Worm (Caenorhabditis elegans) whole organism, L2 larva: Measurements from ENCODE around the gene gcy-9.

ENCODE experiments used
- F13H6.1 ChIP-seq: sonication (generic microtip); optimal IDR thresholded peaks from 2 replicates; lab custom pipeline; 2016; ENCODE audit warnings: missing genetic modification characterization, missing compliant biosample characterization
- R02D3.7 ChIP-seq: fragments of 150-350 bp; optimal IDR thresholded peaks from 2 replicates; lab custom pipeline; 2014; ENCODE audit warnings: missing biosample characterization, missing genetic modification characterization
- Y55F3AM.14 ChIP-seq: fragments of 200-800 bp; sonication (Bioruptor generic); optimal IDR thresholded peaks from 2 replicates; lab custom pipeline; 2018; ENCODE audit warnings: mild to moderate bottlenecking, missing genetic modification characterization, missing compliant biosample characterization
- ZK546.5 ChIP-seq: sonication (generic microtip); optimal IDR thresholded peaks from 2 replicates; lab custom pipeline; 2017; ENCODE audit warnings: missing biosample characterization, missing genetic modification characterization
- alr-1 ChIP-seq: fragments of 150-350 bp; optimal IDR thresholded peaks from 2 replicates; lab custom pipeline; 2014; ENCODE audit warnings: missing biosample characterization, missing genetic modification characterization
- aly-2 ChIP-seq: fragments of 150-350 bp; optimal IDR thresholded peaks from 2 replicates; lab custom pipeline; 2014; ENCODE audit warnings: missing biosample characterization, missing genetic modification characterization
- blmp-1 ChIP-seq: sonication (generic microtip); optimal IDR thresholded peaks from 2 replicates; lab custom pipeline; 2017; ENCODE audit warnings: missing genetic modification characterization, mild to moderate bottlenecking, missing compliant biosample characterization, antibody characterized with exemption, moderate library complexity; ENCODE audit not compliant: insufficient read depth
- ceh-16 ChIP-seq: fragments of 150-350 bp; optimal IDR thresholded peaks from 2 replicates; lab custom pipeline; 2014; ENCODE audit warnings: missing biosample characterization, missing genetic modification characterization
- crh-2 ChIP-seq: sonication (generic microtip); optimal IDR thresholded peaks from 2 replicates; lab custom pipeline; 2017; ENCODE audit warnings: missing biosample characterization, missing genetic modification characterization
- dmd-4 ChIP-seq: sonication (generic microtip); optimal IDR thresholded peaks from 2 replicates; lab custom pipeline; 2017; ENCODE audit warnings: missing biosample characterization, missing genetic modification characterization
- egl-27 ChIP-seq: sonication (generic microtip); optimal IDR thresholded peaks from 3 replicates; lab custom pipeline; 2017; ENCODE audit warnings: missing biosample characterization, missing genetic modification reagents, missing genetic modification characterization
- elt-1 ChIP-seq: fragments of 150-350 bp; optimal IDR thresholded peaks from 2 replicates; lab custom pipeline; 2014; ENCODE audit warnings: missing biosample characterization, missing genetic modification characterization
- elt-3 ChIP-seq: sonication (generic microtip); optimal IDR thresholded peaks from 2 replicates; lab custom pipeline; 2017; ENCODE audit warnings: missing biosample characterization, missing genetic modification characterization
- fos-1 ChIP-seq: fragments of 150-350 bp; optimal IDR thresholded peaks from 2 replicates; lab custom pipeline; 2014; ENCODE audit warnings: missing biosample characterization, missing genetic modification characterization
- lin-11 ChIP-seq: fragments of 150-350 bp; sonication (generic microtip); optimal IDR thresholded peaks from 2 replicates; lab custom pipeline; 2014; ENCODE audit warnings: missing biosample characterization, missing genetic modification characterization, inconsistent platforms, mixed read lengths
- lin-13 ChIP-seq: fragments of 150-350 bp; optimal IDR thresholded peaks from 2 replicates; lab custom pipeline; 2014; ENCODE audit warnings: missing biosample characterization, missing genetic modification reagents, missing genetic modification characterization
- lin-39 ChIP-seq: fragments of 150-350 bp; optimal IDR thresholded peaks from 2 replicates; lab custom pipeline; 2014; ENCODE audit warnings: missing biosample characterization, missing genetic modification reagents, missing genetic modification characterization
- lsy-2 ChIP-seq, 2 experiments: fragments of 150-350 bp in 1 of 2; sonication (generic microtip) in 1 of 2; optimal IDR thresholded peaks; 2 replicates each; lab custom pipeline; 2014 to 2017; ENCODE audit warnings: missing biosample characterization in 2 of 2, missing genetic modification characterization in 2 of 2
- mbf-1 ChIP-seq: sonication (generic microtip); optimal IDR thresholded peaks from 2 replicates; lab custom pipeline; 2017; ENCODE audit warnings: missing biosample characterization, missing genetic modification characterization
- nhr-129 ChIP-seq: fragments of 150-350 bp; optimal IDR thresholded peaks from 2 replicates; lab custom pipeline; 2014; ENCODE audit warnings: missing biosample characterization, missing genetic modification characterization
- nhr-21 ChIP-seq: fragments of 150-350 bp; optimal IDR thresholded peaks from 2 replicates; lab custom pipeline; 2014; ENCODE audit warnings: missing biosample characterization, missing genetic modification characterization
- nhr-23 ChIP-seq: fragments of 150-350 bp; optimal IDR thresholded peaks from 2 replicates; lab custom pipeline; 2014; ENCODE audit warnings: missing biosample characterization, missing genetic modification reagents, missing genetic modification characterization
- nhr-237 ChIP-seq: fragments of 150-350 bp; optimal IDR thresholded peaks from 2 replicates; lab custom pipeline; 2014; ENCODE audit warnings: missing biosample characterization, missing genetic modification characterization
- peb-1 ChIP-seq: fragments of 150-350 bp; optimal IDR thresholded peaks from 2 replicates; lab custom pipeline; 2014; ENCODE audit warnings: missing biosample characterization, missing genetic modification characterization
- sem-4 ChIP-seq: fragments of 150-350 bp; optimal IDR thresholded peaks from 2 replicates; lab custom pipeline; 2014; ENCODE audit warnings: missing biosample characterization, missing genetic modification reagents, missing genetic modification characterization
- sma-9 ChIP-seq, 2 experiments: fragments of 150-350 bp in 1 of 2; sonication (generic microtip) in 1 of 2; optimal IDR thresholded peaks; 2 replicates each; lab custom pipeline; 2014 to 2016; ENCODE audit warnings: missing genetic modification characterization in 2 of 2, mild to moderate bottlenecking in 1 of 2, missing biosample characterization in 1 of 2, missing compliant biosample characterization in 1 of 2, missing genetic modification reagents in 1 of 2, moderate library complexity in 1 of 2
- unc-62 ChIP-seq: fragments of 150-350 bp; optimal IDR thresholded peaks from 2 replicates; lab custom pipeline; 2014; ENCODE audit warnings: missing biosample characterization, missing genetic modification reagents, missing genetic modification characterization
- zag-1 ChIP-seq: fragments of 150-350 bp; optimal IDR thresholded peaks from 2 replicates; lab custom pipeline; 2014; ENCODE audit warnings: missing biosample characterization, missing genetic modification characterization
- ztf-1 ChIP-seq: fragments of 200-800 bp; sonication (Bioruptor generic); conservative IDR thresholded peaks from 2 replicates; pipeline ENCODE4 v1.3.6; 2022; ENCODE audit warnings: missing genetic modification characterization, missing compliant biosample characterization
- ztf-4 ChIP-seq: fragments of 150-350 bp; optimal IDR thresholded peaks from 2 replicates; lab custom pipeline; 2014; ENCODE audit warnings: missing biosample characterization, missing genetic modification characterization

gcy-9 gene

DNA sequence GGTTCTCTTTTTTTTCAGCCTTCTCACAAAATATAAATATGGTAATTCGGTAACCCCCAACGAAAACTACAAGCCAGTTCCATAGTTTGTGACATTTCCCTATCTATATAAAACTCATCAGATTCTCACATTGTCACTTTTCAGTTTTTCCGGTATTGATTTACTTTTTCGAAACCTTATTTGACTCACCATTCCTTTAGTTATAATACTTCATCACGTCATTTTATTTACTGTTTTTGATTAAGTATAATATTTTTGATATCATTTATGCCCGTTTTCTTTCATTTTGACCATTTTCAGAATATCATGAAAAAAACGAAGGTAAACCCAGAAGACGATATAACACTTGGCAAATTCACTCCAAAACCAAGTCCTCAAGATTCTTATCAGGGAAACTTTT is 14.2 kb upstream of the gcy-9 start, which contains the start of gene pgp-3:
Gene pgp-3, plus strand, starts transcription at position 301 of the 400 bp plus-strand sequence.
- TF ChIP-seq alr-1 (tag; lab: Kevin White, UChicago) (no peak), nhr-23 (tag; lab: Kevin White, UChicago) (no peak), lin-39 (no peak), Y55F3AM.14 (GFP tag; lab: Kevin White, UChicago) (no peak), lin-11 (tag; lab: Kevin White, UChicago) (no peak), egl-27 (tag; lab: Kevin White, UChicago) (no peak), fos-1 (tag; lab: Kevin White, UChicago) (no peak), ztf-1 (no peak), nhr-237 (tag; lab: Kevin White, UChicago) (no peak)

DNA sequence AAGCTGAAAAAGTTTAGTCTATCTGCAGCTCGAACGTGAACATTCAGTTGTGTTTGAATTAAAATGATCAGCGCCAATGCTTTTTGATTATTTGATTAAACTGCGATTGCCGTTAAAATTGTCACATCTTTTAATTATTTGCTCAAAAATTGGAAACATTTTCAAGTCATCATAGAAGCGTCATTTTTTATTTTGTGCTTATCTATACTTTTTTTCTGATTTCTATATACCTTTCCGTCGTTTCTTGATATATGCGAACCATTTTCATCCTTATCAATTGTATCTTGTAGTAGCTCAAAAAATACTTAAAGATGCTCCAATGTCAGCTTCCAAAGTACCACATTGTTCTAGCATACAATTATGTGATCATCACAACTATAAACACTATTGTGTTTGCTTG is 13.6 kb upstream of the gcy-9 start:
- TF ChIP-seq fos-1 (tag; lab: Kevin White, UChicago) (peak; percentile 50), elt-1 (tag; lab: Kevin White, UChicago) (no peak), alr-1 (tag; lab: Kevin White, UChicago) (no peak)
- TF ChIP-seq, all 48 proteins: peak for 1

DNA sequence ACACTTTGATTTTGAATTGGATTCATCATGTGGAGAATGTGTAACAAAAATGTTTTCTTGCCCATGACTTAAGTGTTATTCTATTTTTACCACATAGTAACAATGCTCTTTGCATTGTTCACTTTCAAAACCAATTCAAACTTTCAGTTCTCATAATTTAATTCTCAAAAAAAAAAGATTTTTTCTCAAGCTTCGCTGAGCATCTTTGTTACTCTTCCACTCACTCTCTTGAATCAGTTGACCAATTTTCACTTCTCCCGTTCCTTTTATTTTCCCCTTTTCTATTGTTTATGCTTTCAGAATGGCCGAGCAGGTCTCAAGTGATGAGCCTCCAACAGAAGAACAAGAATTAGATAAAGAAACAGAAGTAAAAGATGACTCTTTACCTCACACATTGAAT is 8.5 kb upstream of the gcy-9 start, which contains the start of gene oct-2:
Gene oct-2, plus strand, starts transcription at position 301 of the 400 bp plus-strand sequence.
- TF ChIP-seq elt-1 (tag; lab: Kevin White, UChicago) = no peak
- TF ChIP-seq elt-3 (tag; lab: Kevin White, UChicago) = no peak
- no peak for TF ChIP-seq peb-1 (tag; lab: Kevin White, UChicago)
- TF ChIP-seq zag-1 (tag; lab: Kevin White, UChicago) = no peak
- TF ChIP-seq sem-4 = no peak
- TF ChIP-seq blmp-1 = no peak

DNA sequence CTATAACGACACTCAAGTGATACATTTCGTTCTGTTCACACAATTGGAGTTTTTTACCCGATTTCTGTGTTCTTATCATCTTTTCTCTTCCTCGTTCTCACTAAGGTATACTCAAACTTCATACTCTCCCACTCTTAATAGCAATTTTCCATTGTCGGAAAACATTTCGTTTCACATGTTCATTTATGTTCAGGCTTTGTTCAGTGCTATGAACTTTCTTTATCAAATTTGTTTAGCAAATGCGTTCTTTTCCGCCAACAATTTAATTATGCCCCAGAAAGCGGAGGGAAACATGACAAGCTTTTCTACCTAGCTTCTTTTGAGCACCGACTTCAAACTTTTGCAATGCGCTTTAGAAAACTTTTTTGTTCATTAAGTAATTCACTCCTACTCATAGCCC is 7.8 kb upstream of the gcy-9 start:
- TF ChIP-seq sma-9 (GFP tag; optimal IDR thresholded peaks at IDR 0.05; lab: Kevin White, UChicago) (peak; percentile 9), sma-9 (tag; optimal IDR thresholded peaks at IDR 0.05; lab: Kevin White, UChicago) (no peak), lin-13 (no peak), lsy-2 (tag; optimal IDR thresholded peaks at IDR 0.05; lab: Kevin White, UChicago) (no peak), ztf-1 (no peak), dmd-4 (tag; lab: Kevin White, UChicago) (no peak), mbf-1 (tag; lab: Kevin White, UChicago) (no peak)

DNA sequence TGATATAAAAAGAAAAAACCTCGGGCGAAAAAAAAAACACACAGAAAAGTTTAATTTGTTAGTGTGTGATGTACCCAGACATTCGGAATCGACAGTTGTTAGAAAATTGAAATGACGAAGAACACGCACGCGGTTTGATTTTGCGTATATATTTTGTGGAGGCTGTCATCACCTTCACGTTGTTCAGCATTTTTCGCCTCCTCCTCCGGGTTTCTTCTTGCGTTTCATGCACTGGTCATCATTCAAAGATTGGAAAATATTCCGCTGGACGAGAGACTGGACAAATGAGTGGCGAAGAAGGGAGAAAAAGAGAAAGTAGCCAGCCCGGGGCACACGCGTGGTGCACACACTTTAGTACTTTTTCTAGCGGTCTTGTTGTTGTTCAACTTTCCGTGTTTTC is 7.2 kb upstream of the gcy-9 start:
- TF ChIP-seq fos-1 (tag; lab: Kevin White, UChicago) = peak; percentile 27
- no peak for TF ChIP-seq R02D3.7 (tag; lab: Kevin White, UChicago)
- peak; percentile 8 for TF ChIP-seq F13H6.1
- TF ChIP-seq unc-62 (GFP tag; lab: Kevin White, UChicago) = no peak
- no peak for TF ChIP-seq ZK546.5 (tag; lab: Kevin White, UChicago)
- TF ChIP-seq mbf-1 (tag; lab: Kevin White, UChicago) = no peak
- TF ChIP-seq nhr-21 (tag; lab: Kevin White, UChicago) = no peak
- no peak for TF ChIP-seq sma-9 (GFP tag; optimal IDR thresholded peaks at IDR 0.05; lab: Kevin White, UChicago)
- no peak for TF ChIP-seq sma-9 (tag; optimal IDR thresholded peaks at IDR 0.05; lab: Kevin White, UChicago)
- no peak for TF ChIP-seq dmd-4 (tag; lab: Kevin White, UChicago)
- TF ChIP-seq ceh-16 = no peak
- TF ChIP-seq elt-3 (tag; lab: Kevin White, UChicago) = no peak
- peak; percentile 52 for TF ChIP-seq nhr-129
- no peak for TF ChIP-seq aly-2
- TF ChIP-seq ztf-4 (tag; lab: Kevin White, UChicago) = no peak

DNA sequence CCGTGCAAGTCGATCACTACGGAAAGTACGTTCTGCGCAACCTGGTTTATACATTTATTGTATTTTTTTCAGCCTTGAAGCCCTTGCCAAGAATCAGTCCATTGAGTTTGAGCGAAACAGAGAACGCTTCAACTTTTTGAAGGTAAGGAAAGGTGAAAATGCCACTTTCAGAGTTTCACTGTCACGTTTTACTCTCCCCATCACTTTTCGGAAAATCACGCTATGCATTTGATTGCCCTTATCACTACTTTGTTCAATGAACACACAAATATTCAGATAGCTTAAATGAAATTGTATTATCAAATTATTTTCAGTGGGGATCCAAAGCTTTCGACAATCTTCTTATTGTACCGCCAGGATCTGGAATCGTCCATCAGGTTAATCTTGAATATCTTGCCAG is 2.8 kb upstream of the gcy-9 start:
- TF ChIP-seq R02D3.7 (tag; lab: Kevin White, UChicago) = no peak
- peak; percentile 64 for TF ChIP-seq crh-2 (tag; lab: Kevin White, UChicago)
